Worm (Caenorhabditis elegans) whole organism, L3 larva: ENCODE data around the gene C07C7.3.

Source experiments
- ZK546.5 ChIP-seq: sonication (generic microtip); optimal IDR thresholded peaks from 2 replicates; lab custom pipeline; 2017; ENCODE audit warnings: missing biosample characterization, missing genetic modification characterization
- ama-1 ChIP-seq: fragments of 150-350 bp; optimal IDR thresholded peaks from 2 replicates; lab custom pipeline; 2018
- ceh-16 ChIP-seq: sonication (generic microtip); optimal IDR thresholded peaks from 2 replicates; lab custom pipeline; 2017; ENCODE audit warnings: missing biosample characterization, missing genetic modification characterization
- ceh-28 ChIP-seq: fragments of 150-350 bp; optimal IDR thresholded peaks from 2 replicates; lab custom pipeline; 2014; ENCODE audit warnings: missing biosample characterization, missing genetic modification reagents, missing genetic modification characterization
- ceh-82 ChIP-seq: fragments of 150-350 bp; optimal IDR thresholded peaks from 2 replicates; lab custom pipeline; 2014; ENCODE audit warnings: missing biosample characterization, missing genetic modification characterization
- ceh-9 ChIP-seq: sonication (generic microtip); optimal IDR thresholded peaks from 2 replicates; lab custom pipeline; 2018; ENCODE audit warnings: missing biosample characterization, missing genetic modification characterization
- egl-27 ChIP-seq: sonication (generic microtip); optimal IDR thresholded peaks from 4 replicates; lab custom pipeline; 2017; ENCODE audit warnings: missing biosample characterization, missing genetic modification reagents, missing genetic modification characterization
- egl-5 ChIP-seq: fragments of 150-350 bp; optimal IDR thresholded peaks from 2 replicates; lab custom pipeline; 2017; ENCODE audit warnings: missing biosample characterization, missing genetic modification reagents, missing genetic modification characterization, inconsistent platforms
- elt-1 ChIP-seq: fragments of 150-350 bp; optimal IDR thresholded peaks from 2 replicates; lab custom pipeline; 2014; ENCODE audit warnings: missing biosample characterization, missing genetic modification characterization
- elt-2 ChIP-seq: sonication (generic microtip); optimal IDR thresholded peaks from 2 replicates; lab custom pipeline; 2016; ENCODE audit warnings: missing genetic modification reagents, mild to moderate bottlenecking, missing genetic modification characterization, missing compliant biosample characterization
- elt-3 ChIP-seq, 3 experiments: fragments of 150-350 bp in 1 of 3; sonication (generic microtip) in 2 of 3; optimal IDR thresholded peaks; 2 replicates in 2 of 3; 4 replicates in 1 of 3; lab custom pipeline; 2014 to 2017; ENCODE audit warnings: missing biosample characterization in 3 of 3, missing genetic modification characterization in 3 of 3
- eor-1 ChIP-seq, 2 experiments: fragments of 150-350 bp; optimal IDR thresholded peaks; 2 replicates each; lab custom pipeline; 2014 to 2018; ENCODE audit warnings: missing biosample characterization in 2 of 2, missing genetic modification characterization in 2 of 2
- fkh-10 ChIP-seq: sonication (generic microtip); optimal IDR thresholded peaks from 2 replicates; lab custom pipeline; 2017; ENCODE audit warnings: missing biosample characterization, missing genetic modification reagents, missing genetic modification characterization
- fkh-2 ChIP-seq: fragments of 150-350 bp; optimal IDR thresholded peaks from 2 replicates; lab custom pipeline; 2014; ENCODE audit warnings: missing biosample characterization, missing genetic modification reagents, missing genetic modification characterization
- fos-1 ChIP-seq: fragments of 150-350 bp; optimal IDR thresholded peaks from 2 replicates; lab custom pipeline; 2014; ENCODE audit warnings: missing biosample characterization, missing genetic modification characterization
- jun-1 ChIP-seq: fragments of 150-350 bp; optimal IDR thresholded peaks from 2 replicates; lab custom pipeline; 2014; ENCODE audit warnings: missing biosample characterization, missing genetic modification reagents, missing genetic modification characterization
- lin-15B ChIP-seq: fragments of 150-350 bp; optimal IDR thresholded peaks from 2 replicates; lab custom pipeline; 2014; ENCODE audit warnings: missing biosample characterization, missing genetic modification characterization
- lin-39 ChIP-seq: fragments of 150-350 bp; optimal IDR thresholded peaks from 2 replicates; lab custom pipeline; 2018; ENCODE audit warnings: missing biosample characterization, missing genetic modification reagents, missing genetic modification characterization
- lsy-12 ChIP-seq: sonication (generic microtip); optimal IDR thresholded peaks from 2 replicates; lab custom pipeline; 2016; ENCODE audit warnings: mild to moderate bottlenecking, missing genetic modification characterization, missing compliant biosample characterization
- mdl-1 ChIP-seq: fragments of 150-350 bp; optimal IDR thresholded peaks from 2 replicates; lab custom pipeline; 2014; ENCODE audit warnings: missing biosample characterization, missing genetic modification characterization
- nfya-1 ChIP-seq: sonication (generic microtip); optimal IDR thresholded peaks from 2 replicates; lab custom pipeline; 2017; ENCODE audit warnings: missing genetic modification characterization, mild to moderate bottlenecking, missing compliant biosample characterization, antibody characterized with exemption, moderate library complexity; ENCODE audit not compliant: insufficient read depth
- nhr-11 ChIP-seq: fragments of 150-350 bp; optimal IDR thresholded peaks from 2 replicates; lab custom pipeline; 2014; ENCODE audit warnings: missing biosample characterization, missing genetic modification characterization
- nhr-12 ChIP-seq: fragments of 150-350 bp; optimal IDR thresholded peaks from 2 replicates; lab custom pipeline; 2014; ENCODE audit warnings: missing biosample characterization, missing genetic modification characterization
- nhr-23 ChIP-seq: fragments of 150-350 bp; optimal IDR thresholded peaks from 2 replicates; lab custom pipeline; 2014; ENCODE audit warnings: missing biosample characterization, missing genetic modification reagents, missing genetic modification characterization
- nhr-237 ChIP-seq: fragments of 150-350 bp; optimal IDR thresholded peaks from 2 replicates; lab custom pipeline; 2014; ENCODE audit warnings: missing biosample characterization, missing genetic modification characterization
- nhr-28 ChIP-seq: fragments of 150-350 bp; optimal IDR thresholded peaks from 2 replicates; lab custom pipeline; 2014; ENCODE audit warnings: missing biosample characterization, missing genetic modification characterization
- nhr-43 ChIP-seq: sonication (generic microtip); optimal IDR thresholded peaks from 2 replicates; lab custom pipeline; 2016; ENCODE audit warnings: mild to moderate bottlenecking, missing genetic modification characterization, missing compliant biosample characterization; ENCODE audit not compliant: poor library complexity, severe bottlenecking
- nhr-76 ChIP-seq: fragments of 150-350 bp; sonication (generic microtip); optimal IDR thresholded peaks from 5 replicates; lab custom pipeline; 2014; ENCODE audit warnings: missing biosample characterization, missing genetic modification characterization
- nhr-77 ChIP-seq: fragments of 150-350 bp; optimal IDR thresholded peaks from 2 replicates; lab custom pipeline; 2014; ENCODE audit warnings: missing biosample characterization, missing genetic modification characterization
- pha-4 ChIP-seq: fragments of 150-350 bp; optimal IDR thresholded peaks from 2 replicates; lab custom pipeline; 2014; ENCODE audit warnings: missing biosample characterization, missing genetic modification reagents, missing genetic modification characterization
- pqm-1 ChIP-seq: fragments of 150-350 bp; optimal IDR thresholded peaks from 2 replicates; lab custom pipeline; 2017; ENCODE audit warnings: missing biosample characterization, missing genetic modification characterization, inconsistent platforms
- sea-2 ChIP-seq: fragments of 150-350 bp; sonication (generic microtip); optimal IDR thresholded peaks from 4 replicates; lab custom pipeline; 2014; ENCODE audit warnings: missing biosample characterization, missing genetic modification reagents, missing genetic modification characterization
- skn-1 ChIP-seq: fragments of 150-350 bp; optimal IDR thresholded peaks from 2 replicates; lab custom pipeline; 2014; ENCODE audit warnings: missing biosample characterization, missing genetic modification characterization
- zag-1 ChIP-seq: fragments of 150-350 bp; optimal IDR thresholded peaks from 2 replicates; lab custom pipeline; 2014; ENCODE audit warnings: missing biosample characterization, missing genetic modification characterization
- ztf-11 ChIP-seq: fragments of 150-350 bp; optimal IDR thresholded peaks from 2 replicates; lab custom pipeline; 2014; ENCODE audit warnings: missing biosample characterization, missing genetic modification characterization
- ztf-4 ChIP-seq: fragments of 150-350 bp; optimal IDR thresholded peaks from 2 replicates; lab custom pipeline; 2014; ENCODE audit warnings: missing biosample characterization, missing genetic modification characterization

C07C7.3 gene

ce11 chrIV:9165681-9166080 is at the start of gene C07C7.3:
Gene C07C7.3, plus strand, starts transcription at chrIV:9166051.
- TF ChIP-seq nhr-12 (tag; lab: Kevin White, UChicago): no peak
- TF ChIP-seq fkh-2 (tag; lab: Kevin White, UChicago): no peak
- no peak for TF ChIP-seq elt-1
- TF ChIP-seq ztf-4 (tag; lab: Kevin White, UChicago): no peak
- TF ChIP-seq nhr-11 (tag; lab: Kevin White, UChicago): no peak
- TF ChIP-seq nhr-43 (tag; lab: Kevin White, UChicago): no peak
- TF ChIP-seq ceh-9 (tag; lab: Kevin White, UChicago): no peak
- peak; percentile 55 for TF ChIP-seq skn-1 (tag; lab: Kevin White, UChicago)
- no peak for TF ChIP-seq nhr-28 (tag; lab: Kevin White, UChicago)
- no peak for TF ChIP-seq mdl-1
- TF ChIP-seq egl-27 (tag; lab: Kevin White, UChicago): no peak
- TF ChIP-seq nhr-77: no peak
- no peak for TF ChIP-seq pha-4 (tag; lab: Kevin White, UChicago)
- TF ChIP-seq ztf-11 (tag; lab: Kevin White, UChicago): no peak
- peak; percentile 26 for TF ChIP-seq pqm-1 (tag; lab: Kevin White, UChicago)
- peak; percentile 85 for TF ChIP-seq elt-2

- TF ChIP-seq elt-2: peak; percentile 66
- peak; percentile 35 for TF ChIP-seq pha-4 (tag; lab: Kevin White, UChicago)
- no peak for TF ChIP-seq nhr-77
- TF ChIP-seq, all 47 proteins: peak for 2
Measured at ce11 chrIV:9116452-9116851, 49.4 kb upstream of the C07C7.3 start.

- TF ChIP-seq lin-39 (tag; lab: Kevin White, UChicago) (no peak), skn-1 (tag; lab: Kevin White, UChicago) (no peak), zag-1 (tag; lab: Kevin White, UChicago) (no peak), egl-5 (no peak), nfya-1 (tag; lab: Kevin White, UChicago) (no peak), pqm-1 (tag; lab: Kevin White, UChicago) (no peak), ceh-28 (no peak), nhr-11 (tag; lab: Kevin White, UChicago) (no peak), nhr-76 (no peak), nhr-43 (tag; lab: Kevin White, UChicago) (no peak), lsy-12 (tag; lab: Kevin White, UChicago) (no peak)
Measured at ce11 chrIV:9117700-9118099, 48.2 kb upstream of the C07C7.3 start.

ce11 chrIV:9118348-9118747 is 47.5 kb upstream of the C07C7.3 start:
- TF ChIP-seq ceh-82 (tag; lab: Kevin White, UChicago) (no peak), nhr-28 (tag; lab: Kevin White, UChicago) (no peak), jun-1 (tag; lab: Kevin White, UChicago) (no peak), nhr-237 (tag; lab: Kevin White, UChicago) (no peak), lsy-12 (tag; lab: Kevin White, UChicago) (no peak), pha-4 (tag; lab: Kevin White, UChicago) (peak; percentile 31), pqm-1 (tag; lab: Kevin White, UChicago) (peak; percentile 14), mdl-1 (no peak), elt-2 (peak; percentile 79), lin-15B (tag; lab: Kevin White, UChicago) (no peak), sea-2 (no peak), ceh-9 (tag; lab: Kevin White, UChicago) (no peak), elt-1 (no peak), ZK546.5 (tag; lab: Kevin White, UChicago) (no peak)

- no peak for TF ChIP-seq elt-3 (tag; optimal IDR thresholded peaks at IDR 0.05; lab: Kevin White, UChicago)
Measured at ce11 chrIV:9118792-9119191, 47.1 kb upstream of the C07C7.3 start, which contains the start of gene nrfl-1. Gene nrfl-1, plus strand, starts transcription at chrIV:9119092.

ce11 chrIV:9120220-9120619 is 45.6 kb upstream of the C07C7.3 start:
- no peak for TF ChIP-seq elt-1
- no peak for TF ChIP-seq fkh-10 (GFP tag; lab: Kevin White, UChicago)
- TF ChIP-seq nhr-28 (tag; lab: Kevin White, UChicago): no peak
- TF ChIP-seq nhr-43 (tag; lab: Kevin White, UChicago): no peak
- TF ChIP-seq eor-1 (tag; optimal IDR thresholded peaks at IDR 0.05; lab: Kevin White, UChicago): no peak
- TF ChIP-seq nhr-23 (tag; lab: Kevin White, UChicago): no peak
- TF ChIP-seq egl-27 (tag; lab: Kevin White, UChicago): no peak
- no peak for TF ChIP-seq fos-1 (tag; lab: Kevin White, UChicago)
- no peak for TF ChIP-seq ceh-82 (tag; lab: Kevin White, UChicago)
- no peak for TF ChIP-seq ceh-16 (tag; lab: Kevin White, UChicago)
- TF ChIP-seq sea-2: no peak
- no peak for TF ChIP-seq ama-1
- TF ChIP-seq lin-15B (tag; lab: Kevin White, UChicago): no peak
- no peak for TF ChIP-seq nfya-1 (tag; lab: Kevin White, UChicago)
- no peak for TF ChIP-seq skn-1 (tag; lab: Kevin White, UChicago)
